Fruit fly (Drosophila melanogaster): ENCODE measurements around the gene Madm.

Madm gene

dm6 chr3R:5789025-5789953 is 47.0 kb downstream of the Madm start, which contains the start of the genes Hat1 and Rpn5 (continued):
- peak; percentile 12 for TF ChIP-seq CG34376 (GFP tag; optimal IDR thresholded peaks at IDR 0.05)
- TF ChIP-seq CG15073 (GFP tag; optimal IDR thresholded peaks at IDR 0.05) = peak; percentile 32
- peak; percentile 90 for TF ChIP-seq CG9609 (GFP tag; optimal IDR thresholded peaks at IDR 0.05)
- peak; percentile 78 for TF ChIP-seq slbo (GFP tag; IDR thresholded peaks at IDR 0.05)
- TF ChIP-seq HLH3B (GFP tag; IDR thresholded peaks at IDR 0.05) = peak; percentile 6; the same call in 1 of the 2 replicates
- peak; percentile 85 for TF ChIP-seq Scr (GFP tag; IDR thresholded peaks at IDR 0.05; ENCODE audit: partially characterized antibody)
- TF ChIP-seq jigr1 (GFP tag; IDR thresholded peaks at IDR 0.05) = peak; percentile 28; the same call in 1 of the 3 replicates
- TF ChIP-seq mam (GFP tag; optimal IDR thresholded peaks at IDR 0.05) = peak; percentile 95
- TF ChIP-seq z (GFP tag; IDR thresholded peaks at IDR 0.05) = no peak
- TF ChIP-seq NC2β (GFP tag; optimal IDR thresholded peaks at IDR 0.05) = peak; percentile 79
- TF ChIP-seq gce (GFP tag; IDR thresholded peaks at IDR 0.05) = peak; percentile 49; the same call in 1 of the 3 replicates
- peak; percentile 32 for TF ChIP-seq exex (tag; optimal IDR thresholded peaks at IDR 0.05)
- peak in 1 of 2 experiments; percentile 51 for TF ChIP-seq crp (GFP tag; optimal IDR thresholded peaks at IDR 0.05)
- peak; percentile 75 for TF ChIP-seq Oli (tag; optimal IDR thresholded peaks at IDR 0.05)
- TF ChIP-seq CrebB (tag; optimal IDR thresholded peaks at IDR 0.05) = peak; percentile 1
- TF ChIP-seq slou (GFP tag; optimal IDR thresholded peaks at IDR 0.05) = peak; percentile 69
- TF ChIP-seq seq (GFP tag; IDR thresholded peaks at IDR 0.05) = peak; percentile 44; the same call in 1 of the 2 replicates
- no peak for TF ChIP-seq CG17568 (GFP tag; optimal IDR thresholded peaks at IDR 0.05)
- TF ChIP-seq lbe (GFP tag; optimal IDR thresholded peaks at IDR 0.05) = peak; percentile 79
- peak; percentile 74; the same call in 1 of the 2 replicates for TF ChIP-seq klu (GFP tag; IDR thresholded peaks at IDR 0.05)
- peak; percentile 77 for TF ChIP-seq sna (GFP tag; IDR thresholded peaks at IDR 0.05; ENCODE audit: partially characterized antibody)
- TF ChIP-seq nerfin-2 (GFP tag; IDR thresholded peaks at IDR 0.05; ENCODE audit: partially characterized antibody) = peak; percentile 68
- TF ChIP-seq CG10431 (GFP tag; optimal IDR thresholded peaks at IDR 0.05) = peak; percentile 48
- peak; percentile 60; the same call in 1 of the 2 replicates for TF ChIP-seq al (GFP tag; IDR thresholded peaks at IDR 0.05)
- TF ChIP-seq CG7271 (tag; optimal IDR thresholded peaks at IDR 0.05) = no peak
- TF ChIP-seq btn (GFP tag; optimal IDR thresholded peaks at IDR 0.05) = peak; percentile 50
- peak; percentile 56; the same call in 2 of the 3 replicates for TF ChIP-seq CG7963 (GFP tag; IDR thresholded peaks at IDR 0.05; ENCODE audit: partially characterized antibody)
- TF ChIP-seq org-1 (GFP tag; optimal IDR thresholded peaks at IDR 0.05) = peak; percentile 48
- peak; percentile 64 for TF ChIP-seq Elba2 (GFP tag; optimal IDR thresholded peaks at IDR 0.05)
- TF ChIP-seq peb (GFP tag; IDR thresholded peaks at IDR 0.05) = no peak
- TF ChIP-seq eve (GFP tag; optimal IDR thresholded peaks at IDR 0.05) = no peak
- no peak for TF ChIP-seq CG17912 (GFP tag; optimal IDR thresholded peaks at IDR 0.05)
- TF ChIP-seq CG11560 (tag; IDR thresholded peaks at IDR 0.05) = peak; percentile 53; the same call in 1 of the 3 replicates
- TF ChIP-seq CG6791 (GFP tag; IDR thresholded peaks at IDR 0.05; ENCODE audit: partially characterized antibody) = peak; percentile 64; the same call in 1 of the 3 replicates
- TF ChIP-seq CG3847 (GFP tag; IDR thresholded peaks at IDR 0.05) = peak; percentile 86
- TF ChIP-seq CG3163 (GFP tag; optimal IDR thresholded peaks at IDR 0.05) = peak; percentile 75
- TF ChIP-seq Sox100B (GFP tag; optimal IDR thresholded peaks at IDR 0.05) = peak; percentile 80
- peak; percentile 78 for TF ChIP-seq CG11504 (tag; optimal IDR thresholded peaks at IDR 0.05)
- TF ChIP-seq wek (GFP tag; optimal IDR thresholded peaks at IDR 0.05) = no peak
- TF ChIP-seq ci (GFP tag; IDR thresholded peaks at IDR 0.05) = peak; percentile 45; the same call in 2 of the 3 replicates
- peak; percentile 63 for TF ChIP-seq YL-1 (GFP tag; optimal IDR thresholded peaks at IDR 0.05)
- peak; percentile 90 for TF ChIP-seq CHES-1-like (GFP tag; optimal IDR thresholded peaks at IDR 0.05)
- TF ChIP-seq gcm (GFP tag; optimal IDR thresholded peaks at IDR 0.05) = peak; percentile 0
- TF ChIP-seq Taf1 (GFP tag; IDR thresholded peaks at IDR 0.05) = peak; percentile 58; the same call in 1 of the 2 replicates
- no peak for TF ChIP-seq bowl (GFP tag; IDR thresholded peaks at IDR 0.05)
- TF ChIP-seq CG7556 (GFP tag; optimal IDR thresholded peaks at IDR 0.05) = peak; percentile 85
- no peak for TF ChIP-seq CG10959 (GFP tag; IDR thresholded peaks at IDR 0.05)
- TF ChIP-seq phol (tag; optimal IDR thresholded peaks at IDR 0.05) = peak; percentile 84

Measured in whole organism, embryonic.